Fruit fly (Drosophila melanogaster): ENCODE results near the gene hh.

The hh gene

dm6 chr3R:23173393-23173981 is 31.8 kb upstream of the hh start, which contains the start of gene CG46310 (continued):
- TF ChIP-seq D19B (GFP tag; optimal IDR thresholded peaks at IDR 0.05), result peak; percentile 33
- TF ChIP-seq CG8089 (GFP tag; optimal IDR thresholded peaks at IDR 0.05), result no peak
- TF ChIP-seq CG14710 (tag; optimal IDR thresholded peaks at IDR 0.05), result no peak
- peak in 1 of 2 experiments; percentile 37 for TF ChIP-seq Pdp1 (GFP tag; optimal IDR thresholded peaks at IDR 0.05)
- peak; percentile 89 for TF ChIP-seq lmd (GFP tag; IDR thresholded peaks at IDR 0.05)
- no peak for TF ChIP-seq ac (GFP tag; optimal IDR thresholded peaks at IDR 0.05)
- TF ChIP-seq Atf-2 (GFP tag; optimal IDR thresholded peaks at IDR 0.05), result no peak
- TF ChIP-seq CG18619 (GFP tag; optimal IDR thresholded peaks at IDR 0.05), result peak; percentile 69
- TF ChIP-seq CG4404 (GFP tag; IDR thresholded peaks at IDR 0.05), result 0 out of 2 replicates have a peak, but pooled peaks have one; percentile 47
- no peak for TF ChIP-seq CG30020 (tag; optimal IDR thresholded peaks at IDR 0.05)
- TF ChIP-seq CG17385 (GFP tag; optimal IDR thresholded peaks at IDR 0.05), result peak; percentile 46
- no peak for TF ChIP-seq kah (GFP tag; optimal IDR thresholded peaks at IDR 0.05)
- peak; percentile 75 for TF ChIP-seq CG17328 (GFP tag; IDR thresholded peaks at IDR 0.05)
- TF ChIP-seq CG3838 (GFP tag; optimal IDR thresholded peaks at IDR 0.05), result no peak
- TF ChIP-seq hth (optimal IDR thresholded peaks at IDR 0.05), result no peak
- TF ChIP-seq sens (GFP tag), result peak; percentile 76
- TF ChIP-seq CG16863 (GFP tag; optimal IDR thresholded peaks at IDR 0.05), result no peak
- TF ChIP-seq slou (GFP tag; optimal IDR thresholded peaks at IDR 0.05), result peak; percentile 55
- TF ChIP-seq CG10431 (GFP tag; optimal IDR thresholded peaks at IDR 0.05), result no peak
- TF ChIP-seq CG6654 (GFP tag; optimal IDR thresholded peaks at IDR 0.05), result peak; percentile 24
- no peak for TF ChIP-seq inv (GFP tag; IDR thresholded peaks at IDR 0.05; ENCODE audit: partially characterized antibody)
- peak; percentile 40 for TF ChIP-seq fd3F (GFP tag; optimal IDR thresholded peaks at IDR 0.05)
- peak; percentile 63 for TF ChIP-seq CG3847 (GFP tag; IDR thresholded peaks at IDR 0.05)
- peak; percentile 70; the same call in 2 of the 3 replicates for TF ChIP-seq gce (GFP tag; IDR thresholded peaks at IDR 0.05)
- peak; percentile 62 for TF ChIP-seq Nf-YC (tag; optimal IDR thresholded peaks at IDR 0.05)
- peak; percentile 68 for TF ChIP-seq run (tag; optimal IDR thresholded peaks at IDR 0.05)
- TF ChIP-seq Ptx1 (GFP tag; IDR thresholded peaks at IDR 0.05), result peak; percentile 92
- no peak for TF ChIP-seq CG10274 (GFP tag; optimal IDR thresholded peaks at IDR 0.05)
- TF ChIP-seq CG10565 (GFP tag; optimal IDR thresholded peaks at IDR 0.05), result no peak
- TF ChIP-seq Dek (tag; optimal IDR thresholded peaks at IDR 0.05), result peak; percentile 71
- TF ChIP-seq zf30C (GFP tag; optimal IDR thresholded peaks at IDR 0.05), result peak; percentile 34
- no peak for TF ChIP-seq crc (GFP tag; optimal IDR thresholded peaks at IDR 0.05)
- no peak for TF ChIP-seq disco-r (GFP tag; optimal IDR thresholded peaks at IDR 0.05)
- peak; percentile 34 for TF ChIP-seq CG18476 (GFP tag; optimal IDR thresholded peaks at IDR 0.05)
- no peak for TF ChIP-seq CG16813 (GFP tag; IDR thresholded peaks at IDR 0.05; ENCODE audit: partially characterized antibody)
- peak; percentile 27; the same call in 1 of the 2 replicates for TF ChIP-seq CG1024 (GFP tag; IDR thresholded peaks at IDR 0.05)
- peak; percentile 41; the same call in 1 of the 2 replicates for TF ChIP-seq wor (GFP tag; IDR thresholded peaks at IDR 0.05)
- TF ChIP-seq Bteb2 (GFP tag; optimal IDR thresholded peaks at IDR 0.05), result no peak
- TF ChIP-seq tin (GFP tag; optimal IDR thresholded peaks at IDR 0.05), result peak; percentile 45
- TF ChIP-seq CG3065 (GFP tag; optimal IDR thresholded peaks at IDR 0.05), result no peak
- TF ChIP-seq CG14441 (GFP tag; IDR thresholded peaks at IDR 0.05), result peak; percentile 77
- TF ChIP-seq CG10654 (GFP tag; optimal IDR thresholded peaks at IDR 0.05), result peak; percentile 58
- peak; percentile 47 for TF ChIP-seq CG7987 (GFP tag; optimal IDR thresholded peaks at IDR 0.05)
- no peak for TF ChIP-seq sqz (GFP tag; optimal IDR thresholded peaks at IDR 0.05)
- TF ChIP-seq CG17912 (GFP tag; optimal IDR thresholded peaks at IDR 0.05), result no peak
- no peak for TF ChIP-seq sc (optimal IDR thresholded peaks at IDR 0.05)
- no peak for TF ChIP-seq sc (GFP tag; optimal IDR thresholded peaks at IDR 0.05)
- no peak for TF ChIP-seq pzg (GFP tag; optimal IDR thresholded peaks at IDR 0.05)
- TF ChIP-seq gt (GFP tag; IDR thresholded peaks at IDR 0.05), result 0 out of 2 replicates have a peak, but pooled peaks have one; percentile 15
- peak; percentile 55 for TF ChIP-seq esg (GFP tag; conservative IDR thresholded peaks at IDR 0.05)
- TF ChIP-seq Dfd (GFP tag; optimal IDR thresholded peaks at IDR 0.05), result no peak

Data from whole organism, embryonic.